Worm (Caenorhabditis elegans) whole organism, midembryonic: ENCODE measurements around the gene ptp-2.

ENCODE experiments used
- T22C8.4 ChIP-seq: fragments of 200-800 bp; sonication (Bioruptor generic); IDR thresholded peaks from 2 replicates; pipeline ENCODE4 v1.3.6; 2022; ENCODE audit warnings: missing genetic modification characterization, missing compliant biosample characterization
- cog-1 ChIP-seq: sonication (generic microtip); optimal IDR thresholded peaks from 2 replicates; lab custom pipeline; 2016; ENCODE audit warnings: missing genetic modification characterization, missing compliant biosample characterization
- flt-1 ChIP-seq: fragments of 200-800 bp; sonication (Bioruptor generic); IDR thresholded peaks from 2 replicates; pipeline ENCODE4 v1.3.6; 2022; ENCODE audit warnings: missing genetic modification characterization, missing compliant biosample characterization
- klf-2 ChIP-seq: fragments of 200-800 bp; sonication (Bioruptor generic); conservative IDR thresholded peaks from 2 replicates; pipeline ENCODE4 v1.3.6; 2022; ENCODE audit warnings: missing genetic modification reagents, missing genetic modification characterization, missing compliant biosample characterization
- med-1 ChIP-seq: sonication (generic microtip); optimal IDR thresholded peaks from 2 replicates; lab custom pipeline; 2017; ENCODE audit warnings: missing genetic modification characterization, mild to moderate bottlenecking, missing compliant biosample characterization, antibody characterized with exemption, missing genetic modification reagents; ENCODE audit not compliant: insufficient read depth
- ref-1 ChIP-seq: fragments of 200-800 bp; sonication (Bioruptor generic); conservative IDR thresholded peaks from 2 replicates; pipeline ENCODE4 v1.3.6; 2022; ENCODE audit warnings: missing genetic modification reagents, missing genetic modification characterization, missing compliant biosample characterization
- tab-1 ChIP-seq: fragments of 200-800 bp; sonication (Bioruptor generic); IDR thresholded peaks from 2 replicates; pipeline ENCODE4 v1.3.6; 2022; ENCODE audit warnings: missing genetic modification characterization, missing compliant biosample characterization
- ztf-23 ChIP-seq: fragments of 200-800 bp; sonication (Bioruptor generic); IDR thresholded peaks from 2 replicates; pipeline ENCODE4 v1.3.6; 2022; ENCODE audit warnings: missing genetic modification reagents, missing genetic modification characterization, missing compliant biosample characterization
- ztf-29 ChIP-seq: fragments of 200-800 bp; sonication (Bioruptor generic); IDR thresholded peaks from 2 replicates; pipeline ENCODE4 v1.3.6; 2022; ENCODE audit warnings: missing genetic modification reagents, missing genetic modification characterization, missing compliant biosample characterization

Gene ptp-2

DNA sequence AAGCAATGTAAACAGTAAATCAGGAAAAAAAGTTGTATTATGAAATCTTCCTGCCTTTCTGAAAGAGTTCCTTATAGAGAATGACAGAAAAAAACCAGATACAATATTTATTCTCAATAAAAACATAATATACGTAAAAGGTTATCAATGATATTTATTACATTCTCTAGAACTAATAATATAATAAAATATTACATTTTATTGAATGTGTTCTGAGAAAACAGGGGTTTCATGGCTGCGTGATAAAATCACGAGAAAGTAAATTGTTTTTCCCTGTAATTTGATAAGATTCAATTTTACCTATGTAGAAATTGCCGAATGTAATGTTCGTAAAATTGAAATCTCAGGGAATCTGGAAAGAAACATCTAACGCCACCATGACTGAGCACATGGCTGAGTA is 46.5 kb downstream of the ptp-2 start:
- TF ChIP-seq klf-2 (GFP tag; lab: Robert Waterston, UW) (no peak), cog-1 (tag; lab: Kevin White, UChicago) (no peak)

DNA sequence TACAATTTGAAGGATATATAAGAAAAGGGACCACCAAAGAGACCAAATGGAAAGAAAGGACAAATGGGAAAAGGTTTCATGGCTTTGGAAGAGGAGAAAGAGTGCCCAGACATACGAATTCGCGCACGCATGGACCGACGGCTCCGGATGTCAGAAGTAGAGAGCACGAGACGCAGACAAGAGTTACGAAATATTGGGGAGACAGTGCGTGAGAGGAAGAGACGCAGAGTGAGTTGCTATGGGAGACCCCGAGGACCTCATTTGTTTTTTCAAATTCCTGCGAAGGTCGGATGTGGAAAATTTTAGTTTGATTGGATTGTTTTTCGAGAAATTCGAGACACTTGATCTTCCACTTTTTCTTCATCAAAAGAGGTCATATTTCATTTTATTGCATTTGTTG is 48.2 kb downstream of the ptp-2 start:
- TF ChIP-seq T22C8.4 (GFP tag; lab: Robert Waterston, UW) (no peak), ztf-29 (GFP tag; lab: Robert Waterston, UW) (no peak), flt-1 (no peak), med-1 (GFP tag; lab: Kevin White, UChicago) (no peak), tab-1 (GFP tag; lab: Robert Waterston, UW) (no peak), ztf-23 (no peak), ref-1 (GFP tag; lab: Robert Waterston, UW) (no peak), klf-2 (GFP tag; lab: Robert Waterston, UW) (no peak), cog-1 (tag; lab: Kevin White, UChicago) (no peak)

DNA sequence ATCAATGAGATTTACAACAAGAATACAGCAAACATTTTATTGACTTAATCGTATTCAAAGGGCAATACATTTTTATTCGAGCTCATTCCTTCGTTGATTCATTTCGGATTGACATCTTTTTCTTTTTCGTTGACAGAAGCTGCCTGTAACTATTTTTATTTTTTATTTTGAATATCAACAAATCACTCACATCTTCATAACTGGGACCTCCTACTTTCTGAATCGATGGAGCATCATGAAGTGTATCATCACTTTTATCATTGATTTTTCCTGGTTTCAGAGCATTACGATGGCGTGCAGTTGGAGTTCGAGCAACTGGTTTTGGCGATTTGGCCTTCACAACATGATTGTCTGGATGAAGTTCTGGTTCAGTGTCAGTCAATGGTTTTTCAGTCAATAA is 49.6 kb downstream of the ptp-2 start, which contains the start of gene B0034.1:
Gene B0034.1, plus strand, starts transcription at position 301 of the 400 bp plus-strand sequence.
- no peak for TF ChIP-seq med-1 (GFP tag; lab: Kevin White, UChicago)
- no peak for TF ChIP-seq ref-1 (GFP tag; lab: Robert Waterston, UW)
- TF ChIP-seq ztf-29 (GFP tag; lab: Robert Waterston, UW): no peak

DNA sequence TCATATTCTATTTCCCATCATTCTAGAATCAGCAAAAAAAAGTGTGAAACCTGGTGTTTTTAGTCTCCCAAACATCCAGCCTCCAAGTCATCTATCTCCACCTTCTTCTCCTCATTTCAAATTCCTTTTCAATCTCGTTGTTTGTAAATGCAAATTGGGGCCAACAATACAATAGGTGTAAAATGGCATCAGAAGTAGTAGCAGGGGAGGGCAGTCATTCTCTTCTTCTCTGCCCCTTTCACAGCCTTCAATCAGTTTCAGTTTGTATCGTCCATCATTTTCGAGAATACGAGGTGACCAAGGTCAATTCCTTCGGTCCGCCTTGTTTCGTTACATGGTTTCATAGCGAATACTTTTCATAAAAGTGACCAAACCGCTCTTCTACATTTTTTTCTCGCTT is 50.9 kb downstream of the ptp-2 start, which contains the start of gene B0034.4:
Gene B0034.4, minus strand, starts transcription at position 229 of the 400 bp plus-strand sequence.
- no peak for TF ChIP-seq ref-1 (GFP tag; lab: Robert Waterston, UW)
- no peak for TF ChIP-seq klf-2 (GFP tag; lab: Robert Waterston, UW)
- no peak for TF ChIP-seq T22C8.4 (GFP tag; lab: Robert Waterston, UW)
- TF ChIP-seq med-1 (GFP tag; lab: Kevin White, UChicago): no peak
- TF ChIP-seq ztf-23: no peak
- no peak for TF ChIP-seq cog-1 (tag; lab: Kevin White, UChicago)
- no peak for TF ChIP-seq tab-1 (GFP tag; lab: Robert Waterston, UW)
- TF ChIP-seq flt-1: no peak
- TF ChIP-seq ztf-29 (GFP tag; lab: Robert Waterston, UW): no peak
